Fruit fly (Drosophila melanogaster): Measurements from ENCODE around the gene CG33308.

dm6 chr2L:14760467-14760866 is 41.7 kb upstream of the CG33308 start, which contains the start of gene CG4691:
- TF ChIP-seq Myc (optimal IDR thresholded peaks at IDR 0.05) = no peak
- no peak for TF ChIP-seq h (optimal IDR thresholded peaks at IDR 0.05)
